Fruit fly (Drosophila melanogaster): ENCODE measurements around the gene Coq5.

- TF ChIP-seq psq (GFP tag; optimal IDR thresholded peaks at IDR 0.05) (no peak), usp (GFP tag; optimal IDR thresholded peaks at IDR 0.05) (no peak), Dfd (GFP tag; optimal IDR thresholded peaks at IDR 0.05) (no peak)
These were observed 2.1 kb downstream of the Coq5 start for dm6 chrX:13192239-13192638.

Data from whole organism, wandering third instar larva.